Worm (Caenorhabditis elegans) whole organism, young adult: ENCODE measurements around the gene hip-1.

ENCODE experiments used
- Y53F4B.3 ChIP-seq: fragments of 200-800 bp; sonication (Bioruptor generic); IDR thresholded peaks from 2 replicates; pipeline ENCODE4 v1.3.6; 2022; ENCODE audit warnings: missing genetic modification reagents, missing genetic modification characterization, missing compliant biosample characterization
- him-1 ChIP-seq: sonication (generic microtip); optimal IDR thresholded peaks from 2 replicates; lab custom pipeline; 2016; ENCODE audit warnings: missing genotype, missing genetic modification reagents, missing genetic modification characterization, missing compliant biosample characterization
- nfya-1 ChIP-seq: sonication (generic microtip); optimal IDR thresholded peaks from 2 replicates; lab custom pipeline; 2017; ENCODE audit warnings: antibody characterized with exemption, missing compliant biosample characterization, missing genetic modification characterization, borderline replicate concordance; ENCODE audit not compliant: insufficient read depth
- nfyb-1 ChIP-seq: fragments of 200-800 bp; sonication (Bioruptor generic); IDR thresholded peaks from 2 replicates; pipeline ENCODE4 v1.3.6; 2022; ENCODE audit warnings: missing genetic modification reagents, missing genetic modification characterization, missing compliant biosample characterization
- pha-4 ChIP-seq: fragments of 150-350 bp; sonication (generic microtip); optimal IDR thresholded peaks from 2 replicates; lab custom pipeline; 2014; ENCODE audit warnings: missing biosample characterization, missing genetic modification reagents, missing genetic modification characterization
- sea-2 ChIP-seq: fragments of 200-800 bp; sonication (Bioruptor generic); IDR thresholded peaks from 2 replicates; pipeline ENCODE4 v1.3.6; 2022; ENCODE audit warnings: missing genetic modification characterization, missing compliant biosample characterization
- ztf-28 ChIP-seq: fragments of 200-800 bp; sonication (Bioruptor generic); IDR thresholded peaks from 2 replicates; pipeline ENCODE4 v1.3.6; 2022; ENCODE audit warnings: missing genetic modification reagents, missing genetic modification characterization, missing compliant biosample characterization

DNA sequence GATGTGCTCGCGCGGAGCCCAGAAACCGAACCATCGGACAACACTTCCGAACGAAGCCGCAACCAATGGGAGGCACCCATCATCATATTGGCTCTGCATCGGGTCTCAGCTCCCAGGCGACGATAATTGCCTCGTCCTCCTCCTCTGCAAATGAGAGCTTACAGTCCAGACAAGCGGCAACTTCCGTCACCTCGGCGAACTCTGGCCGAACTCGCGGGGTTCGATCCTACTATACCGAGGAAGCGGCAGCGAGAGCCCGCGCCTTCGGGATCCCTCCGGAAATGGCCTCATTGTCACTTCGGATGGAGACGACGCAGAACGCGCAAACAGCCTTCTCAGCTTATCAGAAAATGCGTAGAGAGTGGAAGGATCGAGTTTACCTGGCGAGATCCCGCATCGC, 32.7 kb upstream of the hip-1 start:
- TF ChIP-seq nfya-1 (tag; lab: Kevin White, UChicago) (no peak), ztf-28 (GFP tag; lab: Robert Waterston, UW) (no peak), Y53F4B.3 (GFP tag; lab: Robert Waterston, UW) (no peak), sea-2 (GFP tag; lab: Robert Waterston, UW) (no peak), nfyb-1 (GFP tag; lab: Robert Waterston, UW) (no peak), him-1 (tag; lab: Kevin White, UChicago) (no peak), pha-4 (tag; lab: Kevin White, UChicago) (no peak)
